Fruit fly (Drosophila melanogaster) whole organism, embryonic: ENCODE data around the gene Rfx.
A peak's percentile ranks its signal among the peaks of the same experiment; 100 is the strongest.

Source experiments
- Atf3 ChIP-seq: fragments of 200-800 bp; sonication (Bioruptor generic); optimal IDR thresholded peaks from 3 replicates; lab custom pipeline; 2016; ENCODE audit warnings: missing biosample characterization, missing genetic modification characterization
- CG1024 ChIP-seq: fragments of 200-800 bp; sonication (Bioruptor generic); IDR thresholded peaks from 2 replicates; pipeline ENCODE4 v1.3.6; 2022; ENCODE audit warnings: missing biosample characterization, missing genetic modification characterization
- CG10654 ChIP-seq: fragments of 200-800 bp; sonication (Bioruptor generic); optimal IDR thresholded peaks from 2 replicates; lab custom pipeline; 2016; ENCODE audit warnings: missing biosample characterization, missing genetic modification characterization
- CG11696 ChIP-seq: fragments of 200-800 bp; sonication (Bioruptor generic); IDR thresholded peaks from 2 replicates; pipeline ENCODE4 v1.3.6; 2022; ENCODE audit warnings: missing biosample characterization, missing genetic modification characterization
- CG12391 ChIP-seq: fragments of 200-800 bp; sonication (Bioruptor generic); optimal IDR thresholded peaks from 3 replicates; lab custom pipeline; 2018; ENCODE audit warnings: missing biosample characterization, mild to moderate bottlenecking, missing genetic modification characterization, moderate library complexity
- CG13424 ChIP-seq: fragments of 200-800 bp; sonication (Bioruptor generic); optimal IDR thresholded peaks from 2 replicates; lab custom pipeline; 2019; ENCODE audit warnings: missing biosample characterization, mild to moderate bottlenecking, missing genetic modification characterization, moderate library complexity
- CG16779 ChIP-seq: fragments of 200-800 bp; sonication (Bioruptor generic); IDR thresholded peaks from 2 replicates; pipeline ENCODE4 v1.3.6; 2022; ENCODE audit warnings: missing biosample characterization, missing genetic modification characterization
- CG16813 ChIP-seq: fragments of 200-800 bp; sonication (Bioruptor generic); IDR thresholded peaks from 3 replicates; pipeline ENCODE4 v1.3.6; 2022; ENCODE audit warnings: missing biosample characterization, missing genetic modification characterization; ENCODE audit not compliant: partially characterized antibody
- CG17385 ChIP-seq: fragments of 200-800 bp; sonication (Bioruptor generic); optimal IDR thresholded peaks from 3 replicates; lab custom pipeline; 2018; ENCODE audit warnings: missing biosample characterization, mild to moderate bottlenecking, missing genetic modification characterization
- CG17568 ChIP-seq: fragments of 200-800 bp; sonication (Bioruptor generic); optimal IDR thresholded peaks from 2 replicates; lab custom pipeline; 2018; ENCODE audit warnings: missing biosample characterization, mild to moderate bottlenecking, missing genetic modification characterization, moderate library complexity
- CG30403 ChIP-seq: fragments of 200-800 bp; sonication (Bioruptor generic); optimal IDR thresholded peaks from 3 replicates; lab custom pipeline; 2016; ENCODE audit warnings: missing biosample characterization, missing genetic modification characterization
- CG3407 ChIP-seq: fragments of 200-800 bp; sonication (Bioruptor generic); optimal IDR thresholded peaks from 2 replicates; lab custom pipeline; 2018; ENCODE audit warnings: missing biosample characterization, mild to moderate bottlenecking, missing genetic modification characterization
- CG43689 ChIP-seq: fragments of 200-800 bp; sonication (Bioruptor generic); IDR thresholded peaks from 2 replicates; pipeline ENCODE4 v1.3.6; 2022; ENCODE audit warnings: missing biosample characterization, missing genetic modification characterization
- CG4424 ChIP-seq: fragments of 200-800 bp; sonication (Bioruptor generic); optimal IDR thresholded peaks from 3 replicates; lab custom pipeline; 2016; ENCODE audit warnings: missing biosample characterization, missing genetic modification characterization
- CG7271 ChIP-seq: fragments of 200-800 bp; sonication (Bioruptor generic); optimal IDR thresholded peaks from 2 replicates; lab custom pipeline; 2018; ENCODE audit warnings: missing biosample characterization, mild to moderate bottlenecking, missing genetic modification characterization, moderate library complexity
- CG7928 ChIP-seq: fragments of 200-800 bp; sonication (Bioruptor generic); optimal IDR thresholded peaks from 2 replicates; lab custom pipeline; 2017; ENCODE audit warnings: missing biosample characterization, mild to moderate bottlenecking, missing genetic modification characterization
- CG7963 ChIP-seq: fragments of 200-800 bp; sonication (Bioruptor generic); IDR thresholded peaks from 3 replicates; pipeline ENCODE4 v1.3.6; 2022; ENCODE audit warnings: missing biosample characterization, missing genetic modification characterization; ENCODE audit not compliant: partially characterized antibody
- CG7987 ChIP-seq: fragments of 200-800 bp; sonication (Bioruptor generic); optimal IDR thresholded peaks from 2 replicates; lab custom pipeline; 2018; ENCODE audit warnings: missing biosample characterization, mild to moderate bottlenecking, missing genetic modification characterization, moderate library complexity
- CG8478 ChIP-seq: fragments of >200 bp; optimal IDR thresholded peaks from 2 replicates; lab custom pipeline; 2018
- CG9609 ChIP-seq: fragments of 200-800 bp; sonication (Bioruptor generic); optimal IDR thresholded peaks from 3 replicates; lab custom pipeline; 2016; ENCODE audit warnings: missing biosample characterization, missing genetic modification characterization
- CG9727 ChIP-seq: fragments of 200-800 bp; sonication (Bioruptor generic); optimal IDR thresholded peaks from 3 replicates; lab custom pipeline; 2017; ENCODE audit warnings: missing biosample characterization, mild to moderate bottlenecking, missing genetic modification characterization
- E2f1 ChIP-seq: fragments of 200-800 bp; sonication (Bioruptor generic); IDR thresholded peaks from 2 replicates; pipeline ENCODE4 v1.3.6; 2022; ENCODE audit warnings: missing biosample characterization, missing genetic modification characterization
- Fer1 ChIP-seq: fragments of 200-800 bp; sonication (Bioruptor generic); optimal IDR thresholded peaks from 2 replicates; lab custom pipeline; 2017; ENCODE audit warnings: missing biosample characterization, mild to moderate bottlenecking, missing genetic modification characterization
- HLH4C ChIP-seq: fragments of 200-800 bp; sonication (Bioruptor generic); IDR thresholded peaks from 3 replicates; pipeline ENCODE4 v1.3.6; 2022; ENCODE audit warnings: missing biosample characterization, missing genetic modification characterization; ENCODE audit not compliant: partially characterized antibody
- HLHmδ ChIP-seq: fragments of 200-800 bp; sonication (Bioruptor generic); optimal IDR thresholded peaks from 2 replicates; lab custom pipeline; 2018; ENCODE audit warnings: missing biosample characterization, mild to moderate bottlenecking, missing genetic modification characterization, moderate library complexity
- Hr51 ChIP-seq, 2 experiments: fragments of 200-800 bp; sonication (Bioruptor generic); optimal IDR thresholded peaks; 2 replicates in 1 of 2; 3 replicates in 1 of 2; lab custom pipeline; 2016 to 2018; ENCODE audit warnings: missing biosample characterization in 2 of 2, missing genetic modification characterization in 2 of 2, mild to moderate bottlenecking in 1 of 2, moderate library complexity in 1 of 2
- Max ChIP-seq: fragments of 200-800 bp; sonication (Bioruptor generic); optimal IDR thresholded peaks from 2 replicates; lab custom pipeline; 2016; ENCODE audit warnings: missing biosample characterization, mild to moderate bottlenecking, missing genetic modification characterization
- Mes4 ChIP-seq: fragments of 200-800 bp; sonication (Bioruptor generic); optimal IDR thresholded peaks from 2 replicates; lab custom pipeline; 2016; ENCODE audit warnings: missing biosample characterization, missing genetic modification characterization
- Optix ChIP-seq: fragments of 200-800 bp; sonication (Bioruptor generic); IDR thresholded peaks from 3 replicates; pipeline ENCODE4 v1.3.6; 2022; ENCODE audit warnings: missing biosample characterization, missing genetic modification characterization
- Stat92E ChIP-seq, 3 experiments: fragments of >200 bp in 2 of 3; fragments of 200-800 bp in 1 of 3; sonication (Bioruptor generic) in 1 of 3; optimal IDR thresholded peaks; 2 replicates each; lab custom pipeline; 2017 to 2019; ENCODE audit warnings: missing biosample characterization in 3 of 3, missing genetic modification characterization in 3 of 3, mild to moderate bottlenecking in 1 of 3, moderate library complexity in 1 of 3
- ash1 ChIP-seq: fragments of 200-800 bp; sonication (Bioruptor generic); optimal IDR thresholded peaks from 2 replicates; lab custom pipeline; 2018; ENCODE audit warnings: missing biosample characterization, mild to moderate bottlenecking, missing genetic modification characterization
- ato ChIP-seq: fragments of 200-800 bp; sonication (Bioruptor generic); IDR thresholded peaks from 2 replicates; pipeline ENCODE4 v1.3.6; 2022; ENCODE audit warnings: missing biosample characterization, missing genetic modification characterization; ENCODE audit not compliant: partially characterized antibody
- bsh ChIP-seq, 2 experiments: fragments of 200-800 bp; sonication (Bioruptor generic); optimal IDR thresholded peaks; 2 replicates each; lab custom pipeline; 2017 to 2018; ENCODE audit warnings: mild to moderate bottlenecking in 2 of 2, missing biosample characterization in 2 of 2, missing genetic modification characterization in 2 of 2, moderate library complexity in 1 of 2
- crol ChIP-seq: fragments of 200-800 bp; sonication (Bioruptor generic); IDR thresholded peaks from 2 replicates; pipeline ENCODE4 v1.3.6; 2022; ENCODE audit warnings: missing biosample characterization, missing genetic modification characterization
- gce ChIP-seq: fragments of 200-800 bp; sonication (Bioruptor generic); IDR thresholded peaks from 3 replicates; pipeline ENCODE4 v1.3.6; 2022; ENCODE audit warnings: missing biosample characterization, missing genetic modification characterization
- gcm ChIP-seq: fragments of 200-800 bp; sonication (Bioruptor generic); optimal IDR thresholded peaks from 2 replicates; lab custom pipeline; 2019; ENCODE audit warnings: missing biosample characterization, mild to moderate bottlenecking, missing genetic modification characterization, moderate library complexity
- lola ChIP-seq, 3 experiments: fragments of >200 bp in 2 of 3; fragments of 200-800 bp in 1 of 3; sonication (Bioruptor generic) in 1 of 3; optimal IDR thresholded peaks; 2 replicates each; lab custom pipeline; 2017 to 2019; ENCODE audit warnings: missing biosample characterization in 3 of 3, missing genetic modification characterization in 3 of 3, mild to moderate bottlenecking in 1 of 3, moderate library complexity in 1 of 3
- pan ChIP-seq, 4 experiments: fragments of >200 bp in 3 of 4; fragments of 200-800 bp in 1 of 4; sonication (Bioruptor generic) in 1 of 4; optimal IDR thresholded peaks in 3 of 4; IDR thresholded peaks in 1 of 4; 2 replicates each; pipeline versions ENCODE4 v1.3.6 to Lab custom; 2017 to 2022; ENCODE audit warnings: missing biosample characterization in 2 of 4, missing genetic modification characterization in 2 of 4, mixed read lengths in 1 of 4
- peb ChIP-seq: fragments of 200-800 bp; sonication (Bioruptor generic); IDR thresholded peaks from 2 replicates; pipeline ENCODE4 v1.3.6; 2022; ENCODE audit warnings: missing biosample characterization, missing genetic modification characterization
- row ChIP-seq: fragments of 200-800 bp; sonication (Bioruptor generic); IDR thresholded peaks from 3 replicates; pipeline ENCODE4 v1.3.6; 2022; ENCODE audit warnings: missing biosample characterization, missing genetic modification characterization
- slou ChIP-seq: fragments of 200-800 bp; sonication (Bioruptor generic); optimal IDR thresholded peaks from 3 replicates; lab custom pipeline; 2016; ENCODE audit warnings: missing biosample characterization, missing genetic modification characterization
- sug ChIP-seq: fragments of 200-800 bp; optimal IDR thresholded peaks from 2 replicates; lab custom pipeline; 2019; ENCODE audit warnings: missing biosample characterization, mild to moderate bottlenecking, missing genetic modification characterization, moderate library complexity
- tgo ChIP-seq: fragments of 200-800 bp; sonication (Bioruptor generic); IDR thresholded peaks from 3 replicates; pipeline ENCODE4 v1.3.6; 2022; ENCODE audit warnings: missing biosample characterization, missing genetic modification characterization
- tll ChIP-seq, 2 experiments: fragments of 200-800 bp in 1 of 2; fragments of >200 bp in 1 of 2; sonication (Bioruptor generic) in 1 of 2; optimal IDR thresholded peaks; 2 replicates each; lab custom pipeline; 2017 to 2019; ENCODE audit warnings: missing biosample characterization in 2 of 2, missing genetic modification characterization in 2 of 2, mild to moderate bottlenecking in 1 of 2, moderate library complexity in 1 of 2
- tna ChIP-seq: fragments of 200-800 bp; sonication (Bioruptor generic); IDR thresholded peaks from 2 replicates; pipeline ENCODE4 v1.3.6; 2022; ENCODE audit warnings: missing biosample characterization, missing genetic modification characterization; ENCODE audit not compliant: partially characterized antibody
- trh ChIP-seq: fragments of 200-800 bp; sonication (Bioruptor generic); optimal IDR thresholded peaks from 2 replicates; lab custom pipeline; 2016; ENCODE audit warnings: missing biosample characterization, missing genetic modification characterization
- tup ChIP-seq: fragments of 200-800 bp; sonication (Bioruptor generic); optimal IDR thresholded peaks from 2 replicates; lab custom pipeline; 2016; ENCODE audit warnings: missing biosample characterization, mild to moderate bottlenecking, missing genetic modification characterization, moderate library complexity
- wor ChIP-seq: fragments of 200-800 bp; sonication (Bioruptor generic); IDR thresholded peaks from 2 replicates; pipeline ENCODE4 v1.3.6; 2022; ENCODE audit warnings: missing biosample characterization, missing genetic modification characterization

Rfx gene

dm6 chr3R:10353932-10354703 lies 23.8 kb downstream of the Rfx start (continued):
- peak; percentile 54 for TF ChIP-seq CG9727 (GFP tag; lab: Kevin White, UChicago)
- TF ChIP-seq CG1024 (GFP tag; lab: Robert Waterston, UW) = no peak
- TF ChIP-seq row (GFP tag; lab: Robert Waterston, UW) = no peak
- TF ChIP-seq Mes4 (GFP tag; lab: Kevin White, UChicago) = no peak
- peak; percentile 43 for TF ChIP-seq CG13424 (tag; lab: Kevin White, UChicago)
- no peak for TF ChIP-seq Atf3 (GFP tag; lab: Kevin White, UChicago)
- no peak for TF ChIP-seq HLH4C (GFP tag; lab: Robert Waterston, UW)
- peak in 1 of 3 experiments; percentile 78 for TF ChIP-seq lola (GFP tag; optimal IDR thresholded peaks at IDR 0.05; lab: Kevin White, UChicago)
- peak; percentile 42 for TF ChIP-seq CG30403 (GFP tag; lab: Kevin White, UChicago)
- TF ChIP-seq peb (GFP tag; lab: Robert Waterston, UW) = no peak
- TF ChIP-seq CG16779 (GFP tag; lab: Robert Waterston, UW) = no peak
- TF ChIP-seq slou (GFP tag; lab: Kevin White, UChicago) = no peak
- TF ChIP-seq E2f1 (GFP tag; lab: Robert Waterston, UW) = no peak
- no peak for TF ChIP-seq Optix (GFP tag; lab: Robert Waterston, UW)
- no peak for TF ChIP-seq CG8478
- no peak for TF ChIP-seq ato (GFP tag; lab: Robert Waterston, UW)
- TF ChIP-seq Hr51 (GFP tag; optimal IDR thresholded peaks at IDR 0.05; lab: Kevin White, UChicago) = peak in 1 of 2 experiments; percentile 15
- TF ChIP-seq crol (GFP tag; lab: Robert Waterston, UW) = no peak
- no peak for TF ChIP-seq CG7987 (GFP tag; lab: Kevin White, UChicago)
- TF ChIP-seq tgo (GFP tag; lab: Robert Waterston, UW) = no peak
- peak; percentile 73 for TF ChIP-seq CG12391 (tag; lab: Kevin White, UChicago)
- TF ChIP-seq CG3407 (GFP tag; lab: Kevin White, UChicago) = peak; percentile 23
- TF ChIP-seq Stat92E (GFP tag; optimal IDR thresholded peaks at IDR 0.05; lab: Kevin White, UChicago) = no peak
- peak; percentile 4 for TF ChIP-seq Max (GFP tag; lab: Kevin White, UChicago)
- TF ChIP-seq tna (GFP tag; lab: Robert Waterston, UW) = no peak
- TF ChIP-seq wor (GFP tag; lab: Robert Waterston, UW) = no peak
- no peak for TF ChIP-seq CG10654 (GFP tag; lab: Kevin White, UChicago)
- TF ChIP-seq CG7928 (GFP tag; lab: Kevin White, UChicago) = no peak
- no peak for TF ChIP-seq CG43689 (GFP tag; lab: Robert Waterston, UW)
- peak; percentile 59 for TF ChIP-seq gcm (GFP tag; lab: Kevin White, UChicago)
- TF ChIP-seq gce = no peak
- no peak for TF ChIP-seq CG16813
- no peak for TF ChIP-seq CG4424 (GFP tag; lab: Kevin White, UChicago)
- TF ChIP-seq CG7271 (tag; lab: Kevin White, UChicago) = no peak
- no peak for TF ChIP-seq tup (GFP tag; lab: Kevin White, UChicago)
- no peak for TF ChIP-seq CG17568 (GFP tag; lab: Kevin White, UChicago)
- no peak for TF ChIP-seq tll (GFP tag; optimal IDR thresholded peaks at IDR 0.05; lab: Kevin White, UChicago)
- TF ChIP-seq CG11696 (GFP tag; lab: Robert Waterston, UW) = no peak
- TF ChIP-seq CG17385 = peak; percentile 30
- TF ChIP-seq sug = no peak
- no peak for TF ChIP-seq pan (optimal IDR thresholded peaks at IDR 0.05; lab: Kevin White, UChicago)
- TF ChIP-seq pan (GFP tag; optimal IDR thresholded peaks at IDR 0.05 in 1 of 2, IDR thresholded peaks at IDR 0.05 in 1 of 2) = no peak
- TF ChIP-seq CG9609 (GFP tag; lab: Kevin White, UChicago) = no peak
- TF ChIP-seq bsh (GFP tag; optimal IDR thresholded peaks at IDR 0.05; lab: Kevin White, UChicago) = peak in 1 of 2 experiments; percentile 58
- TF ChIP-seq Fer1 (GFP tag; lab: Kevin White, UChicago) = peak; percentile 24
- TF ChIP-seq HLHmδ (GFP tag; lab: Kevin White, UChicago) = peak; percentile 28
- TF ChIP-seq CG7963 (GFP tag; lab: Robert Waterston, UW) = no peak
- peak; percentile 29 for TF ChIP-seq ash1 (GFP tag; lab: Kevin White, UChicago)
- no peak for TF ChIP-seq trh
